Worm (Caenorhabditis elegans) whole organism, L1 larva: Measurements from ENCODE around the gene Y49A10A.2.

Experiments
- C04F5.9 ChIP-seq: sonication (generic microtip); optimal IDR thresholded peaks from 2 replicates; lab custom pipeline; 2016; ENCODE audit warnings: missing genetic modification characterization, missing compliant biosample characterization
- C16A3.4 ChIP-seq: fragments of 150-350 bp; optimal IDR thresholded peaks from 2 replicates; lab custom pipeline; 2014; ENCODE audit warnings: missing biosample characterization, missing genetic modification characterization
- F16B12.6 ChIP-seq: fragments of 150-350 bp; optimal IDR thresholded peaks from 2 replicates; lab custom pipeline; 2014; ENCODE audit warnings: missing biosample characterization, missing genetic modification characterization
- Y116A8C.19 ChIP-seq: sonication (generic microtip); optimal IDR thresholded peaks from 2 replicates; lab custom pipeline; 2016; ENCODE audit warnings: missing compliant biosample characterization, missing genetic modification characterization, borderline replicate concordance
- aha-1 ChIP-seq: fragments of 150-350 bp; optimal IDR thresholded peaks from 2 replicates; lab custom pipeline; 2014; ENCODE audit warnings: missing biosample characterization, missing genetic modification characterization
- blmp-1 ChIP-seq: fragments of 150-350 bp; optimal IDR thresholded peaks from 2 replicates; lab custom pipeline; 2014; ENCODE audit warnings: missing biosample characterization, missing genetic modification characterization
- ceh-8 ChIP-seq: fragments of 200-800 bp; sonication (Bioruptor generic); optimal IDR thresholded peaks from 2 replicates; lab custom pipeline; 2018; ENCODE audit warnings: mild to moderate bottlenecking, missing genetic modification characterization, moderate library complexity, missing compliant biosample characterization
- ceh-82 ChIP-seq, 3 experiments: fragments of 150-350 bp in 1 of 3; sonication (generic microtip) in 2 of 3; optimal IDR thresholded peaks; 2 replicates each; lab custom pipeline; 2014 to 2017; ENCODE audit warnings: missing biosample characterization in 3 of 3, missing genetic modification characterization in 3 of 3
- dpl-1 ChIP-seq, 3 experiments: fragments of 150-350 bp in 2 of 3; sonication (generic microtip) in 1 of 3; optimal IDR thresholded peaks; 2 replicates each; lab custom pipeline; 2014 to 2017; ENCODE audit warnings: missing biosample characterization in 3 of 3, missing genetic modification characterization in 3 of 3, missing genetic modification reagents in 3 of 3
- dsc-1 ChIP-seq: sonication (generic microtip); optimal IDR thresholded peaks from 2 replicates; lab custom pipeline; 2016; ENCODE audit warnings: mild to moderate bottlenecking, missing genetic modification characterization, missing compliant biosample characterization
- efl-3 ChIP-seq: fragments of 200-800 bp; sonication (Bioruptor generic); optimal IDR thresholded peaks from 2 replicates; lab custom pipeline; 2018; ENCODE audit warnings: mild to moderate bottlenecking, missing genetic modification characterization, missing compliant biosample characterization
- egl-13 ChIP-seq: sonication (generic microtip); optimal IDR thresholded peaks from 2 replicates; lab custom pipeline; 2016; ENCODE audit warnings: missing genotype, missing genetic modification reagents, missing genetic modification characterization, missing compliant biosample characterization
- egl-27 ChIP-seq, 2 experiments: fragments of 150-350 bp in 1 of 2; sonication (generic microtip); optimal IDR thresholded peaks; 3 replicates each; lab custom pipeline; 2017 to 2018; ENCODE audit warnings: missing biosample characterization in 2 of 2, missing genetic modification characterization in 2 of 2, missing genetic modification reagents in 2 of 2
- elt-2 ChIP-seq: sonication (generic microtip); optimal IDR thresholded peaks from 2 replicates; lab custom pipeline; 2016; ENCODE audit warnings: missing genetic modification characterization, mild to moderate bottlenecking, inconsistent platforms, missing compliant biosample characterization, missing genetic modification reagents
- elt-3 ChIP-seq, 6 experiments: fragments of 150-350 bp in 1 of 6; sonication (generic microtip); optimal IDR thresholded peaks; 2 replicates each; lab custom pipeline; 2017 to 2018; ENCODE audit warnings: missing biosample characterization in 6 of 6, missing genetic modification characterization in 6 of 6, inconsistent platforms in 1 of 6
- ets-5 ChIP-seq: fragments of 200-800 bp; sonication (Bioruptor generic); IDR thresholded peaks from 2 replicates; pipeline ENCODE4 v1.3.6; 2022; ENCODE audit warnings: missing genetic modification characterization, missing compliant biosample characterization
- fkh-10 ChIP-seq: sonication (generic microtip); optimal IDR thresholded peaks from 2 replicates; lab custom pipeline; 2017; ENCODE audit warnings: missing biosample characterization, missing genetic modification reagents, missing genetic modification characterization
- fkh-8 ChIP-seq: sonication (generic microtip); optimal IDR thresholded peaks from 2 replicates; lab custom pipeline; 2016; ENCODE audit warnings: mild to moderate bottlenecking, missing genetic modification characterization, missing compliant biosample characterization
- fos-1 ChIP-seq: fragments of 150-350 bp; optimal IDR thresholded peaks from 2 replicates; lab custom pipeline; 2014; ENCODE audit warnings: missing biosample characterization, missing genetic modification characterization
- grh-1 ChIP-seq: fragments of 200-800 bp; sonication (Bioruptor generic); IDR thresholded peaks from 2 replicates; pipeline ENCODE4 v1.3.6; 2022; ENCODE audit warnings: missing genetic modification reagents, missing genetic modification characterization, missing compliant biosample characterization
- hlh-4 ChIP-seq: sonication (generic microtip); optimal IDR thresholded peaks from 2 replicates; lab custom pipeline; 2016; ENCODE audit warnings: mild to moderate bottlenecking, missing genetic modification characterization, missing compliant biosample characterization
- hpl-2 ChIP-seq: fragments of 150-350 bp; optimal IDR thresholded peaks from 2 replicates; lab custom pipeline; 2014; ENCODE audit warnings: missing biosample characterization, missing genetic modification reagents, missing genetic modification characterization
- isw-1 ChIP-seq: fragments of 200-800 bp; sonication (Bioruptor generic); IDR thresholded peaks from 2 replicates; pipeline ENCODE4 v1.3.6; 2022; ENCODE audit warnings: missing genetic modification characterization, missing compliant biosample characterization
- lin-13 ChIP-seq: fragments of 150-350 bp; optimal IDR thresholded peaks from 2 replicates; lab custom pipeline; 2014; ENCODE audit warnings: missing biosample characterization, missing genetic modification reagents, missing genetic modification characterization
- lin-14 ChIP-seq: fragments of 200-800 bp; sonication (Bioruptor generic); optimal IDR thresholded peaks from 2 replicates; lab custom pipeline; 2018; ENCODE audit warnings: mild to moderate bottlenecking, missing genetic modification characterization, moderate library complexity, missing compliant biosample characterization
- lin-15B ChIP-seq: fragments of 150-350 bp; sonication (generic microtip); optimal IDR thresholded peaks from 3 replicates; lab custom pipeline; 2014; ENCODE audit warnings: missing biosample characterization, missing genetic modification characterization
- lsy-2 ChIP-seq, 2 experiments: fragments of 150-350 bp; optimal IDR thresholded peaks; 2 replicates each; lab custom pipeline; 2014; ENCODE audit warnings: missing biosample characterization in 2 of 2, missing genetic modification characterization in 2 of 2
- mab-9 ChIP-seq: fragments of 200-800 bp; sonication (Bioruptor generic); IDR thresholded peaks from 2 replicates; pipeline ENCODE4 v1.3.6; 2022; ENCODE audit warnings: missing genetic modification reagents, missing genetic modification characterization, missing compliant biosample characterization
- mef-2 ChIP-seq: fragments of 150-350 bp; optimal IDR thresholded peaks from 2 replicates; lab custom pipeline; 2014; ENCODE audit warnings: missing biosample characterization, missing genetic modification characterization
- nhr-19 ChIP-seq: fragments of 200-800 bp; sonication (Bioruptor generic); conservative IDR thresholded peaks from 2 replicates; pipeline ENCODE4 v1.3.6; 2022; ENCODE audit warnings: missing genetic modification characterization, missing compliant biosample characterization
- nhr-20 ChIP-seq: sonication (generic microtip); optimal IDR thresholded peaks from 2 replicates; lab custom pipeline; 2016; ENCODE audit warnings: mild to moderate bottlenecking, missing genetic modification characterization, missing compliant biosample characterization
- nhr-237 ChIP-seq: fragments of 150-350 bp; optimal IDR thresholded peaks from 2 replicates; lab custom pipeline; 2014; ENCODE audit warnings: missing biosample characterization, missing genetic modification characterization
- nhr-28 ChIP-seq: fragments of 150-350 bp; optimal IDR thresholded peaks from 2 replicates; lab custom pipeline; 2014; ENCODE audit warnings: missing biosample characterization, missing genetic modification characterization
- nhr-47 ChIP-seq: sonication (generic microtip); optimal IDR thresholded peaks from 2 replicates; lab custom pipeline; 2016; ENCODE audit warnings: mild to moderate bottlenecking, missing genetic modification characterization, moderate library complexity, missing compliant biosample characterization
- nhr-71 ChIP-seq: sonication (generic microtip); optimal IDR thresholded peaks from 2 replicates; lab custom pipeline; 2016; ENCODE audit warnings: mild to moderate bottlenecking, missing genetic modification characterization, moderate library complexity, missing compliant biosample characterization
- nhr-84 ChIP-seq: sonication (generic microtip); optimal IDR thresholded peaks from 2 replicates; lab custom pipeline; 2017; ENCODE audit warnings: missing biosample characterization, missing genetic modification characterization
- nhr-85 ChIP-seq: sonication (generic microtip); peaks from one replicate; lab custom pipeline; 2016; ENCODE audit warnings: missing genetic modification characterization, inconsistent platforms, missing compliant biosample characterization
- pag-3 ChIP-seq: sonication (generic microtip); optimal IDR thresholded peaks from 2 replicates; lab custom pipeline; 2017; ENCODE audit warnings: missing genetic modification characterization, mild to moderate bottlenecking, missing compliant biosample characterization, antibody characterized with exemption, borderline replicate concordance; ENCODE audit not compliant: insufficient read depth
- snpc-4 ChIP-seq: fragments of 150-350 bp; optimal IDR thresholded peaks from 2 replicates; lab custom pipeline; 2014; ENCODE audit warnings: missing biosample characterization, missing genetic modification characterization
- snu-23 ChIP-seq: sonication (generic microtip); optimal IDR thresholded peaks from 2 replicates; lab custom pipeline; 2016; ENCODE audit warnings: missing genetic modification characterization, missing compliant biosample characterization
- sup-37 ChIP-seq: fragments of 200-800 bp; sonication (Bioruptor generic); optimal IDR thresholded peaks from 2 replicates; lab custom pipeline; 2018; ENCODE audit warnings: mild to moderate bottlenecking, missing genetic modification characterization, missing compliant biosample characterization
- swsn-7 ChIP-seq: sonication (generic microtip); optimal IDR thresholded peaks from 2 replicates; lab custom pipeline; 2016; ENCODE audit warnings: missing genetic modification characterization, missing compliant biosample characterization
- tbx-2 ChIP-seq: sonication (generic microtip); optimal IDR thresholded peaks from 2 replicates; lab custom pipeline; 2016; ENCODE audit warnings: missing genetic modification characterization, missing compliant biosample characterization
- tlp-1 ChIP-seq: fragments of 150-350 bp; optimal IDR thresholded peaks from 2 replicates; lab custom pipeline; 2014; ENCODE audit warnings: missing biosample characterization, missing genetic modification characterization
- unc-130 ChIP-seq: fragments of 150-350 bp; optimal IDR thresholded peaks from 2 replicates; lab custom pipeline; 2017; ENCODE audit warnings: missing biosample characterization, missing genetic modification characterization, inconsistent platforms
- unc-86 ChIP-seq: sonication (generic microtip); optimal IDR thresholded peaks from 2 replicates; lab custom pipeline; 2016; ENCODE audit warnings: missing genetic modification characterization, missing compliant biosample characterization
- xbp-1 ChIP-seq: sonication (generic microtip); optimal IDR thresholded peaks from 2 replicates; lab custom pipeline; 2016; ENCODE audit warnings: missing genetic modification characterization, missing compliant biosample characterization
- zip-4 ChIP-seq: fragments of 200-800 bp; sonication (Bioruptor generic); optimal IDR thresholded peaks from 2 replicates; lab custom pipeline; 2018; ENCODE audit warnings: mild to moderate bottlenecking, missing genetic modification characterization, moderate library complexity, missing compliant biosample characterization

Y49A10A.2 gene

DNA sequence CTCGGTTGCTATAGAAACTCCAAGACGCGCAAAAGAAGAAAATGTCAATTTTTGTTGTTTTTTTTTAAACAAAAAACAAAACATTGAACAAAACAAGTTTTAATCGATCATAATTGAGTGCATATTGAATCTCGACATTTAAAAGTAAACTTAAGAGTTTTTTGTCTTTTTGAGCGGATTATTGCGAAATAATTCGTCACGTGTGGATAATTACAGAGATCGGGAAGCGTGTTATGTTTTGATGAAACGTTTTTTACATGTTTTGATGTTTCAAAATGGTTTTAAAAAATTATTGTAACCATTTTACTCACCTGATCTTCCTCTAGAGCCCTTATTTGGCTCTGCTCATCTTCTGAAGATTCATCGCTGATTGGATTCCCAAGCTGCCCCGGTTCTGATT, 13.5 kb upstream of the Y49A10A.2 start:
- TF ChIP-seq sup-37 (GFP tag; lab: Kevin White, UChicago), result no peak
- TF ChIP-seq nhr-85 (tag; lab: Kevin White, UChicago), result peak; percentile 10
- TF ChIP-seq zip-4 (GFP tag; lab: Kevin White, UChicago), result peak; percentile 56
- peak; percentile 62 for TF ChIP-seq fkh-8 (tag; lab: Kevin White, UChicago)
- TF ChIP-seq lin-15B, result no peak
- TF ChIP-seq dsc-1 (tag; lab: Kevin White, UChicago), result peak; percentile 36
- peak; percentile 24 for TF ChIP-seq lin-14 (GFP tag; lab: Kevin White, UChicago)
- peak; percentile 46 for TF ChIP-seq nhr-71 (tag; lab: Kevin White, UChicago)
- TF ChIP-seq nhr-47, result peak; percentile 8

DNA sequence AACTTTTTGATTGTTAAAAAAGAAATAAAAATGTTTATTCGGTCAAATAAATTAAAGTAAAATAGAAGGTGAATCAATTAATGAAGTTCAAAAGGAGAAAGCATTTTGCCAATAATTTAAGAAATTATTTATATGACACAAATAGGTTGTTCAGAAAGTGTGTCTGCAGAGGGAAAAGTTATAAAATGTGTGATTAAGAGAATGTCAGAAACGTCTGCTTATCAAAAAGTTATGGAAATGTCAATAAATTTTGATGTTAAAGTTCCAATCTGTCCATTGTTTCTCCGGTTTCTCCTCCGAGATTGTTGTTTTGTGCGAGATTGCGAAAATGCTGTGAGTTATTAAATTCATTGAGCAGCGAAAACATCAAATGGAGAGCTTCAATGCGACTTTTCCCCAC, 7.2 kb upstream of the Y49A10A.2 start, which contains the start of gene rme-4:
Gene rme-4 (minus strand): TSS at position 168 of the 400 bp plus-strand sequence.
- TF ChIP-seq fkh-8 (tag; lab: Kevin White, UChicago) (no peak), aha-1 (tag; lab: Kevin White, UChicago) (no peak), nhr-20 (no peak), nhr-84 (no peak), fos-1 (tag; lab: Kevin White, UChicago) (no peak), nhr-47 (no peak)

DNA sequence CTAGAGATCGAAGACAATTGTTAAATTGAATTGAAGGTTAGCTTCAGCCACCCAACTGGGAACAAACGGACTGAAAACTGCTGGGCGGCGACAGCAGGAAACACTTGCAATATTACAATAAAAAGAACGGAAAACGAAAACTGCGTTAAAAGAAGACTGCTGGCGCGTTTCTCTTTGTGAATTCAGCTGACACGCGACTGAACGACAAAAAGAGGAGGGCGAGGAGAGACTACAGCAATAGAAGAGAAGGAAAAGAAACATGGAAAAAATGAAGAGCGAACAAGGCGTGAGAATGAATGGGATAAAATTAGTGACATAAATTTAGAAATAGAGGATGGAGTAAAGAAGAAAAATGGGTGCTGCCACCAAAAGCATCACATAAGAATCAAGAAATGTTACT, 5.2 kb upstream of the Y49A10A.2 start:
- peak; percentile 68 for TF ChIP-seq fkh-10
- TF ChIP-seq ceh-82 (tag; optimal IDR thresholded peaks at IDR 0.05; lab: Kevin White, UChicago), result peak; percentile 65 to 83 (median 73)
- TF ChIP-seq tbx-2 (tag; lab: Kevin White, UChicago), result peak; percentile 96
- TF ChIP-seq C04F5.9 (tag; lab: Kevin White, UChicago), result peak; percentile 51
- TF ChIP-seq Y116A8C.19 (tag; lab: Kevin White, UChicago), result no peak
- peak; percentile 49 for TF ChIP-seq pag-3
- TF ChIP-seq hpl-2 (GFP tag; lab: Kevin White, UChicago), result no peak
- peak; percentile 78 for TF ChIP-seq isw-1 (GFP tag; lab: Robert Waterston, UW)
- TF ChIP-seq lin-13 (GFP tag; lab: Kevin White, UChicago), result peak; percentile 89
- TF ChIP-seq nhr-237 (tag; lab: Kevin White, UChicago), result no peak
- peak; percentile 86 for TF ChIP-seq C16A3.4 (tag; lab: Kevin White, UChicago)
- TF ChIP-seq dpl-1 (GFP tag; optimal IDR thresholded peaks at IDR 0.05; lab: Kevin White, UChicago), result peak; percentile 66 to 76 (median 74)
- TF ChIP-seq zip-4 (GFP tag; lab: Kevin White, UChicago), result peak; percentile 78
- peak; percentile 92 for TF ChIP-seq mef-2
- peak; percentile 81 for TF ChIP-seq snpc-4 (tag; lab: Kevin White, UChicago)
- peak; percentile 98 for TF ChIP-seq nhr-20
- peak; percentile 92 for TF ChIP-seq blmp-1 (tag; lab: Kevin White, UChicago)
- peak; percentile 37 for TF ChIP-seq unc-130 (tag; lab: Kevin White, UChicago)
- peak; percentile 73 for TF ChIP-seq elt-2 (tag; lab: Kevin White, UChicago)
- TF ChIP-seq nhr-19, result peak; percentile 92
- TF ChIP-seq dsc-1 (tag; lab: Kevin White, UChicago), result peak; percentile 92
- TF ChIP-seq grh-1 (GFP tag; lab: Robert Waterston, UW), result peak; percentile 89
- TF ChIP-seq ceh-8, result peak; percentile 90
- TF ChIP-seq unc-86 (tag; lab: Kevin White, UChicago), result peak; percentile 94
- no peak for TF ChIP-seq F16B12.6 (tag; lab: Kevin White, UChicago)
- peak; percentile 87 for TF ChIP-seq egl-13 (tag; lab: Kevin White, UChicago)
- peak; percentile 64 for TF ChIP-seq mab-9 (GFP tag; lab: Robert Waterston, UW)
- peak; percentile 92 for TF ChIP-seq lsy-2 (tag; optimal IDR thresholded peaks at IDR 0.05; lab: Kevin White, UChicago)
- TF ChIP-seq tlp-1, result no peak
- peak; percentile 97 for TF ChIP-seq swsn-7 (tag; lab: Kevin White, UChicago)
- peak; percentile 14 for TF ChIP-seq efl-3
- TF ChIP-seq lin-14 (GFP tag; lab: Kevin White, UChicago), result peak; percentile 99
- TF ChIP-seq nhr-28 (tag; lab: Kevin White, UChicago), result no peak
- TF ChIP-seq nhr-71 (tag; lab: Kevin White, UChicago), result peak; percentile 97
- TF ChIP-seq ets-5 (GFP tag; lab: Robert Waterston, UW), result no peak
- peak in 3 of 6 experiments; percentile 24 to 76 (median 72) for TF ChIP-seq elt-3 (tag; optimal IDR thresholded peaks at IDR 0.05; lab: Kevin White, UChicago)
- no peak for TF ChIP-seq hlh-4 (tag; lab: Kevin White, UChicago)
- peak; percentile 47 to 66 for TF ChIP-seq egl-27 (tag; optimal IDR thresholded peaks at IDR 0.05; lab: Kevin White, UChicago)
- peak; percentile 93 for TF ChIP-seq xbp-1 (tag; lab: Kevin White, UChicago)
- peak; percentile 90 for TF ChIP-seq fkh-8 (tag; lab: Kevin White, UChicago)
- peak; percentile 96 for TF ChIP-seq snu-23 (GFP tag; lab: Kevin White, UChicago)
